Worm (Caenorhabditis elegans): ENCODE measurements around the gene T07H3.7.

Gene T07H3.7

ce11 chrII:1607575-1607974, 17.8 kb upstream of the T07H3.7 start:
- peak; percentile 46 for TF ChIP-seq nhr-77 (tag; optimal IDR thresholded peaks at IDR 0.05)
- TF ChIP-seq pqm-1 (tag; optimal IDR thresholded peaks at IDR 0.05) = peak; percentile 80
- TF ChIP-seq nhr-237 (tag; optimal IDR thresholded peaks at IDR 0.05) = no peak
- no peak for TF ChIP-seq daf-16 (GFP tag; optimal IDR thresholded peaks at IDR 0.05)
- TF ChIP-seq daf-16 (tag; optimal IDR thresholded peaks at IDR 0.05) = peak; percentile 86
- TF ChIP-seq ztf-7 (tag; optimal IDR thresholded peaks at IDR 0.05) = no peak
- no peak for TF ChIP-seq tag-97 (GFP tag; IDR thresholded peaks at IDR 0.05)
- TF ChIP-seq dve-1 (tag; optimal IDR thresholded peaks at IDR 0.05; ENCODE audit: insufficient read depth) = no peak
- no peak for TF ChIP-seq duxl-1 (tag; optimal IDR thresholded peaks at IDR 0.05; ENCODE audit: poor library complexity)
- no peak for TF ChIP-seq nhr-41 (GFP tag; IDR thresholded peaks at IDR 0.05)
- TF ChIP-seq vab-7 (GFP tag; IDR thresholded peaks at IDR 0.05) = no peak
- no peak for TF ChIP-seq ceh-44 (GFP tag; IDR thresholded peaks at IDR 0.05)
- no peak for TF ChIP-seq Y105C5A.15 (GFP tag; IDR thresholded peaks at IDR 0.05)
- no peak for TF ChIP-seq ama-1 (optimal IDR thresholded peaks at IDR 0.05)
- no peak for TF ChIP-seq ZK546.5 (tag; optimal IDR thresholded peaks at IDR 0.05)
- TF ChIP-seq nhr-11 (tag; optimal IDR thresholded peaks at IDR 0.05) = no peak
- TF ChIP-seq attf-4 (tag; optimal IDR thresholded peaks at IDR 0.05) = no peak
- TF ChIP-seq R02D3.7 (tag; optimal IDR thresholded peaks at IDR 0.05) = no peak
- TF ChIP-seq ZK337.2 (GFP tag; IDR thresholded peaks at IDR 0.05) = no peak
- peak; percentile 48 for TF ChIP-seq nhr-28 (tag; optimal IDR thresholded peaks at IDR 0.05)
- TF ChIP-seq hlh-11 (tag; optimal IDR thresholded peaks at IDR 0.05) = peak; percentile 15
- TF ChIP-seq lin-13 (GFP tag; optimal IDR thresholded peaks at IDR 0.05) = no peak
- TF ChIP-seq fos-1 (tag; optimal IDR thresholded peaks at IDR 0.05) = no peak

DNA sequence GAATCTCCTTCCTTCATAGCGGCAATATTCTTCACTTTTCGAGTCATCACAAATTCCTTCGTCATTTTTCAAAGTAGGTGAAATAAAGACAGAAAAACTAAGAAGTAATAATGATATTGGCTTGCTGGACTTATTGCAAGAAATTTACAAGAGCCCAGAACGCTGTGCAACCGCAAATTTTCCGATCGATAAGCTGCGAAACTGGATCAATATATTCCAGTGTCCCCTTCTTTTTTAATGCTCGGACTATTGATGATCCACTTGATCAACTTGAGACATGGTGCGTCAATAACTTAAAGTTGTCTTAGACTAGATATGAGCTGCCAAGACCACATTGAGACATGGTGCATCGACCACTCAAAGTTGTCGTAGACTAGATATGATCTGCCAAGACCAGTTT, 16.3 kb upstream of the T07H3.7 start, which contains the start of gene bath-33:
TSS of gene bath-33 (minus strand) at position 101 of the 400 bp plus-strand sequence.
- TF ChIP-seq hlh-30 (tag; optimal IDR thresholded peaks at IDR 0.05; ENCODE audit: insufficient read depth) (no peak), Y75B8A.6 (GFP tag; IDR thresholded peaks at IDR 0.05) (no peak), attf-4 (tag; optimal IDR thresholded peaks at IDR 0.05) (no peak), pqm-1 (tag; optimal IDR thresholded peaks at IDR 0.05) (no peak), F10B5.3 (tag; optimal IDR thresholded peaks at IDR 0.05) (no peak), ceh-82 (tag; optimal IDR thresholded peaks at IDR 0.05) (no peak), nhr-6 (tag; optimal IDR thresholded peaks at IDR 0.05) (no peak), D1046.2 (GFP tag; IDR thresholded peaks at IDR 0.05) (no peak), mxl-2 (GFP tag; conservative IDR thresholded peaks at IDR 0.05) (no peak), madf-9 (GFP tag; conservative IDR thresholded peaks at IDR 0.05) (no peak), daf-19 (GFP tag; conservative IDR thresholded peaks at IDR 0.05) (no peak), daf-8 (GFP tag; IDR thresholded peaks at IDR 0.05) (no peak), rbr-2 (tag; optimal IDR thresholded peaks at IDR 0.05) (no peak)

- TF ChIP-seq tag-97 (GFP tag; IDR thresholded peaks at IDR 0.05) = no peak
- TF ChIP-seq mdl-1 (tag; optimal IDR thresholded peaks at IDR 0.05) = no peak
- TF ChIP-seq skn-1 (tag; optimal IDR thresholded peaks at IDR 0.05) = no peak
- TF ChIP-seq ceh-82 (tag; optimal IDR thresholded peaks at IDR 0.05) = no peak
- no peak for TF ChIP-seq zfp-2 (tag; optimal IDR thresholded peaks at IDR 0.05)
- no peak for TF ChIP-seq snpc-1.2 (GFP tag; IDR thresholded peaks at IDR 0.05)
- TF ChIP-seq gei-8 (GFP tag; optimal IDR thresholded peaks at IDR 0.05) = no peak
- no peak for TF ChIP-seq snpc-4 (tag; optimal IDR thresholded peaks at IDR 0.05)
- no peak for TF ChIP-seq daf-16 (GFP tag; optimal IDR thresholded peaks at IDR 0.05)
- TF ChIP-seq daf-16 (tag; optimal IDR thresholded peaks at IDR 0.05) = no peak
- no peak for TF ChIP-seq Y105C5A.15 (GFP tag; IDR thresholded peaks at IDR 0.05)
- TF ChIP-seq R02D3.7 (tag; optimal IDR thresholded peaks at IDR 0.05) = no peak
- no peak for TF ChIP-seq dve-1 (tag; optimal IDR thresholded peaks at IDR 0.05; ENCODE audit: insufficient read depth)
Observed at ce11 chrII:1605010-1605409, 15.3 kb upstream of the T07H3.7 start.
